Worm (Caenorhabditis elegans): ENCODE data around the gene affl-1.
A peak's percentile ranks its signal among the peaks of the same experiment; 100 is the strongest.

affl-1 gene

DNA sequence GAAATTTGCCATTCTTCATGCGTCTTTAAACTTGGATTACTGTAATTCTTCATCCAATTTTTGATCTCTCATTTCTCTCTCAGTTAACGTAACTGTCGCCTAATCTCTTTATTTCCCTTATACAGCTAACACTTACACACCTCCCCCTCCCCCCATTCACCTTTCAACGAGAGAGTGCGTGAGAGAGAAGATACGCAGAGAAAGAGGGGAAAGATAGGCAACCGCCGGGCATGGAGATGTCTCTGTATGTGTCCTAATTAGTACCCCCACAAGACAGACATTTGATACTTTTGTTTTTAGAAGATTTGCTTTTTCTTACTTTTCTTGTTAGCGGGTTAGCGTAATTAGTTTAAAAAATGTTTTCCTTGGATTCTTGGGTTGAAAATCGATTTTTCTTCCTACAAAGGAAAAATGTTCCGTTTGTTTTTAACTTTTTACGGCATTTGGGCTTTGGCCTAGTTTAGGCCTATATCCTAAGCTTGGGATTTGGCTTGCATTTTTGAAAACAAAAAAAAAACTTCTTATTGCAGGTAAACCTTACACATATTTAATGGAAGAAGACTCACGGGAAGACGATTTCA, 5.6 kb upstream of the affl-1 start, which contains the start of gene affl-2:
affl-2 (plus strand) TSS at position 531 of the 581 bp plus-strand sequence.
- TF ChIP-seq drap-1 (GFP tag; optimal IDR thresholded peaks at IDR 0.05) (no peak), elt-3 (tag; optimal IDR thresholded peaks at IDR 0.05) (no peak), mls-2 (tag; optimal IDR thresholded peaks at IDR 0.05) (peak; percentile 63), sem-2 (GFP tag; optimal IDR thresholded peaks at IDR 0.05) (no peak), ces-1 (GFP tag; optimal IDR thresholded peaks at IDR 0.05) (peak; percentile 25), unc-120 (tag; optimal IDR thresholded peaks at IDR 0.05; ENCODE audit: poor library complexity, severe bottlenecking) (no peak), ztf-11 (tag; optimal IDR thresholded peaks at IDR 0.05) (no peak), lsy-2 (tag; optimal IDR thresholded peaks at IDR 0.05) (no peak), unc-39 (tag; optimal IDR thresholded peaks at IDR 0.05) (no peak), bed-3 (GFP tag; optimal IDR thresholded peaks at IDR 0.05) (no peak), unc-62 (GFP tag; optimal IDR thresholded peaks at IDR 0.05) (no peak), cnd-1 (tag; optimal IDR thresholded peaks at IDR 0.05) (no peak), nhr-12 (tag; optimal IDR thresholded peaks at IDR 0.05) (no peak), nhr-76 (tag; optimal IDR thresholded peaks at IDR 0.05) (no peak), mep-1 (tag; optimal IDR thresholded peaks at IDR 0.05) (peak; percentile 47), pha-4 (tag; optimal IDR thresholded peaks at IDR 0.05) (no peak), mab-5 (tag; optimal IDR thresholded peaks at IDR 0.05) (no peak), ceh-43 (GFP tag; optimal IDR thresholded peaks at IDR 0.05) (peak; percentile 3), flh-1 (GFP tag; optimal IDR thresholded peaks at IDR 0.05) (no peak), ham-2 (GFP tag; optimal IDR thresholded peaks at IDR 0.05) (peak; percentile 69), blmp-1 (tag; optimal IDR thresholded peaks at IDR 0.05) (no peak), ceh-83 (GFP tag; optimal IDR thresholded peaks at IDR 0.05) (no peak), ceh-39 (tag; optimal IDR thresholded peaks at IDR 0.05) (no peak), sptf-1 (tag; optimal IDR thresholded peaks at IDR 0.05) (peak; percentile 62), lin-32 (GFP tag; optimal IDR thresholded peaks at IDR 0.05) (no peak), lin-13 (tag; optimal IDR thresholded peaks at IDR 0.05) (no peak), zip-8 (tag; optimal IDR thresholded peaks at IDR 0.05) (no peak), hlh-1 (tag; optimal IDR thresholded peaks at IDR 0.05) (no peak), nhr-28 (tag; optimal IDR thresholded peaks at IDR 0.05) (no peak), nhr-2 (tag; optimal IDR thresholded peaks at IDR 0.05) (peak; percentile 63), snpc-4 (tag; optimal IDR thresholded peaks at IDR 0.05) (no peak), tbx-8 (GFP tag; optimal IDR thresholded peaks at IDR 0.05) (no peak), nhr-237 (tag; optimal IDR thresholded peaks at IDR 0.05) (no peak), M03D4.4 (tag; optimal IDR thresholded peaks at IDR 0.05) (no peak), elt-1 (tag; optimal IDR thresholded peaks at IDR 0.05; ENCODE audit: borderline replicate concordance, insufficient read depth) (no peak)

DNA sequence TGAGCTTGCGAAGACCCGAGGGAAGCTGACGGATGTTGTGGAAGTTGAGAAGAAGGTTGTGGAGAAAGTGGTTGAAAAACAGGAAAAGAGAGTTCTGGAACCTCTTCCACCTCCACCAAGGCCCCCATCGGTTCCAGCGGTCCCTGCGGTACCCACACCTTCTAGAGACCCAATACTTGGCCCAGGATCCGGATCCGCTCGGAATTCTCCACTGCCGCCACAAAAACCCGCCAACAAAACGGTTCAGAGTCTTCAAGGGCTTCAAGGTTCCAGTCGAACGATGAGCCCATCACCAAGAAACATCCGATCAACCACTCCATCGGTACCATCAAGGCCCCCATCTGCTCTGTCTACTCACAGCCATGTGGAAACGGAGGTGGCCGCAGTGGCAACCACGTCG, 3.0 kb upstream of the affl-1 start:
- TF ChIP-seq flh-1 (GFP tag; optimal IDR thresholded peaks at IDR 0.05): no peak

DNA sequence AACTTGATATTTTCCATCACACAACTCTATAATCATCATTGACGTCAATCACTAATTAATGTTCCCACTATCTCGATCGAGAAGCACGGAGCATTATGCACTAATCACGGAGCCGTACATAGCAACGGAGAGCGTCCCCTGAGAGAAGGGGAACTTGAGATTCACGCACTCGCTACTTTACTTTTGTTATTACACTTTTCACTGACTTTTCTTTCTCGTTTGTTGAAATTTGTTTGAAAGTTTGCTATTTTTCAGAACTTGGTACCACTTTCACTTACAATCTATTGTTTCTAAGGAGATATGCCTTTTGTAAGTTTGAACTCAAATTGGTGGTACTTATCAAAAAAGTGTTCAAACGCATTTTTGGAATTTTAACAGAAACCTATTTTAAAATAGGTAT, 4.1 kb downstream of the affl-1 start, which contains the start of gene Y55B1BR.8:
Y55B1BR.8 (plus strand) TSS at position 301 of the 400 bp plus-strand sequence.
- TF ChIP-seq flh-1 (GFP tag; optimal IDR thresholded peaks at IDR 0.05): no peak
- TF ChIP-seq lin-32 (GFP tag; optimal IDR thresholded peaks at IDR 0.05): no peak
- no peak for TF ChIP-seq mls-2 (tag; optimal IDR thresholded peaks at IDR 0.05)
- no peak for TF ChIP-seq blmp-1 (tag; optimal IDR thresholded peaks at IDR 0.05)

DNA sequence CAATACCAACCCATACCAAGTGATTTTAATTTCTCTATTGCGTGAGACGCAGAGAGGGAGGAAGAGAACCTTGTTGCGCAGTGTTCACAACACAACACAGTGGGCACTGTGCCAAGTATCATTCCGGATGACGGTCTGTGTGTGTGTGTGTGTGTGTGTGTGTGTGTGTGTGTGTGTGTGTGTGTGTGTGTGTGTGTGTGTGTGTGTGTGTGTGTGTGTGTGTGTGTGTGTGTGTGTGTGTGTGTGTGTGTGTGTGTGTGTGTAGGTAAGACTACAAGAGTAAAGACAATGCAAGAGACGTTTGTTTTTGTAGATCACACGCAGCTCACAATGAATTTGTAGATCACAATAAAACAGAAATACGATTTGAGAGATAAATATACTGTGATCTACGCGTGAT, 5.5 kb downstream of the affl-1 start:
- peak; percentile 15 for TF ChIP-seq ham-2 (GFP tag; optimal IDR thresholded peaks at IDR 0.05)
- peak; percentile 65 for TF ChIP-seq cnd-1 (tag; optimal IDR thresholded peaks at IDR 0.05)
- TF ChIP-seq M03D4.4 (tag; optimal IDR thresholded peaks at IDR 0.05): peak; percentile 75
- TF ChIP-seq lin-32 (GFP tag; optimal IDR thresholded peaks at IDR 0.05): peak; percentile 66
- TF ChIP-seq ceh-43 (GFP tag; optimal IDR thresholded peaks at IDR 0.05): peak; percentile 19
- TF ChIP-seq sptf-1 (tag; optimal IDR thresholded peaks at IDR 0.05): peak; percentile 73
- TF ChIP-seq mls-2 (tag; optimal IDR thresholded peaks at IDR 0.05): peak; percentile 58
- peak; percentile 60 for TF ChIP-seq drap-1 (GFP tag; optimal IDR thresholded peaks at IDR 0.05)
- peak; percentile 53 for TF ChIP-seq sem-2 (GFP tag; optimal IDR thresholded peaks at IDR 0.05)
- TF ChIP-seq ceh-83 (GFP tag; optimal IDR thresholded peaks at IDR 0.05): peak; percentile 9
- peak; percentile 25 for TF ChIP-seq flh-1 (GFP tag; optimal IDR thresholded peaks at IDR 0.05)

Measured in whole organism, mixed stage, embryonic.